Fruit fly (Drosophila melanogaster) whole organism, wandering third instar larva: ENCODE data around the gene Drice.
A peak's percentile ranks its signal among the peaks of the same experiment; 100 is the strongest.

ENCODE experiments used
- CG32264 ChIP-seq: fragments of 200-800 bp; sonication (Bioruptor generic); optimal IDR thresholded peaks from 2 replicates; lab custom pipeline; 2016; ENCODE audit warnings: missing biosample characterization, missing genetic modification characterization
- CrebA ChIP-seq: fragments of 200-800 bp; sonication (Bioruptor generic); optimal IDR thresholded peaks from 2 replicates; lab custom pipeline; 2016; ENCODE audit warnings: missing biosample characterization, mild to moderate bottlenecking, missing genetic modification characterization, borderline replicate concordance
- Dfd ChIP-seq: fragments of >200 bp; optimal IDR thresholded peaks from 2 replicates; lab custom pipeline; 2017; ENCODE audit warnings: missing biosample characterization, missing genetic modification characterization
- GATAd ChIP-seq: sonication (Bioruptor generic); optimal IDR thresholded peaks from 2 replicates; lab custom pipeline; 2016; ENCODE audit warnings: missing biosample characterization, missing genetic modification characterization
- HLH106 ChIP-seq: fragments of 200-800 bp; optimal IDR thresholded peaks from 3 replicates; lab custom pipeline; 2019; ENCODE audit warnings: missing biosample characterization, mild to moderate bottlenecking, missing genetic modification characterization, moderate library complexity
- Hnf4 ChIP-seq: fragments of 200-800 bp; sonication (Bioruptor generic); optimal IDR thresholded peaks from 2 replicates; lab custom pipeline; 2016; ENCODE audit warnings: missing biosample characterization, mild to moderate bottlenecking, missing genetic modification characterization
- Hr83 ChIP-seq: fragments of 200-300 bp; sonication (Bioruptor generic); optimal IDR thresholded peaks from 2 replicates; lab custom pipeline; 2016; ENCODE audit warnings: missing biosample characterization, mild to moderate bottlenecking, missing genetic modification characterization, moderate library complexity; ENCODE audit not compliant: poor library complexity, severe bottlenecking
- Jra ChIP-seq: sonication (Bioruptor generic); optimal IDR thresholded peaks from 2 replicates; lab custom pipeline; 2016; ENCODE audit warnings: missing biosample characterization, missing genetic modification characterization
- Mio ChIP-seq: sonication (Bioruptor generic); optimal IDR thresholded peaks from 2 replicates; lab custom pipeline; 2016; ENCODE audit warnings: missing biosample characterization, missing genetic modification characterization
- N ChIP-seq: fragments of >200 bp; optimal IDR thresholded peaks from 2 replicates; lab custom pipeline; 2018; ENCODE audit warnings: missing biosample characterization, missing external identifiers, missing genetic modification characterization
- OdsH ChIP-seq: fragments of 200-800 bp; sonication (Bioruptor generic); optimal IDR thresholded peaks from 2 replicates; lab custom pipeline; 2016; ENCODE audit warnings: missing biosample characterization, mild to moderate bottlenecking, missing genetic modification characterization
- Rel ChIP-seq, 2 experiments: fragments of 200-800 bp; sonication (Bioruptor generic) in 1 of 2; optimal IDR thresholded peaks; 2 replicates in 1 of 2; 3 replicates in 1 of 2; lab custom pipeline; 2016 to 2019; ENCODE audit warnings: mild to moderate bottlenecking in 2 of 2, missing biosample characterization in 2 of 2, missing genetic modification characterization in 2 of 2, moderate library complexity in 1 of 2
- Vsx2 ChIP-seq: fragments of 200-300, 225-300 bp; sonication (Bioruptor generic); optimal IDR thresholded peaks from 2 replicates; lab custom pipeline; 2018; ENCODE audit warnings: missing biosample characterization, missing genetic modification characterization; ENCODE audit not compliant: partially characterized antibody
- br ChIP-seq: fragments of 200-800 bp; sonication (Bioruptor generic); optimal IDR thresholded peaks from 2 replicates; lab custom pipeline; 2016; ENCODE audit warnings: missing biosample characterization, missing genetic modification characterization
- brk ChIP-seq: fragments of 200-800 bp; sonication (Bioruptor generic); optimal IDR thresholded peaks from 2 replicates; lab custom pipeline; 2016; ENCODE audit warnings: missing biosample characterization, mild to moderate bottlenecking, missing genetic modification characterization
- dsf ChIP-seq: sonication (Bioruptor generic); optimal IDR thresholded peaks from 2 replicates; lab custom pipeline; 2016; ENCODE audit warnings: missing biosample characterization, missing genetic modification characterization, borderline replicate concordance
- ey ChIP-seq: fragments of 200-800 bp; sonication (Bioruptor generic); optimal IDR thresholded peaks from 2 replicates; lab custom pipeline; 2016; ENCODE audit warnings: missing biosample characterization, missing genetic modification characterization
- foxo ChIP-seq, 2 experiments: fragments of 200-800 bp; sonication (Bioruptor generic); optimal IDR thresholded peaks; 2 replicates in 1 of 2; 3 replicates in 1 of 2; lab custom pipeline; 2016 to 2017; ENCODE audit warnings: missing biosample characterization in 2 of 2, missing genetic modification characterization in 2 of 2
- fru ChIP-seq: fragments of 200-800 bp; sonication (Bioruptor generic); optimal IDR thresholded peaks from 3 replicates; lab custom pipeline; 2016; ENCODE audit warnings: missing biosample characterization, mild to moderate bottlenecking, missing genetic modification characterization
- jim ChIP-seq: fragments of 175-275, 200-325 bp; sonication (Bioruptor generic); optimal IDR thresholded peaks from 2 replicates; lab custom pipeline; 2016; ENCODE audit warnings: missing biosample characterization, mild to moderate bottlenecking, missing genetic modification characterization
- lola ChIP-seq: fragments of >200 bp; optimal IDR thresholded peaks from 2 replicates; lab custom pipeline; 2017; ENCODE audit warnings: missing biosample characterization, missing genetic modification characterization
- pan ChIP-seq: fragments of >200 bp; optimal IDR thresholded peaks from 2 replicates; lab custom pipeline; 2017
- psq ChIP-seq: fragments of 200-800 bp; sonication (Bioruptor generic); optimal IDR thresholded peaks from 3 replicates; lab custom pipeline; 2017; ENCODE audit warnings: missing biosample characterization, mild to moderate bottlenecking, missing genetic modification characterization, moderate library complexity
- rgr ChIP-seq: fragments of 200-800 bp; sonication (Bioruptor generic); optimal IDR thresholded peaks from 3 replicates; lab custom pipeline; 2016; ENCODE audit warnings: missing biosample characterization, mild to moderate bottlenecking, missing genetic modification characterization
- sage ChIP-seq: fragments of 200-800 bp; sonication (Bioruptor generic); optimal IDR thresholded peaks from 2 replicates; lab custom pipeline; 2016; ENCODE audit warnings: missing biosample characterization, mild to moderate bottlenecking, missing genetic modification characterization
- tai ChIP-seq: sonication (Bioruptor generic); optimal IDR thresholded peaks from 2 replicates; lab custom pipeline; 2016; ENCODE audit warnings: missing biosample characterization, missing genetic modification characterization
- woc ChIP-seq: sonication (Bioruptor generic); optimal IDR thresholded peaks from 2 replicates; lab custom pipeline; 2016; ENCODE audit warnings: missing biosample characterization, mild to moderate bottlenecking, missing genetic modification characterization

Drice gene

DNA sequence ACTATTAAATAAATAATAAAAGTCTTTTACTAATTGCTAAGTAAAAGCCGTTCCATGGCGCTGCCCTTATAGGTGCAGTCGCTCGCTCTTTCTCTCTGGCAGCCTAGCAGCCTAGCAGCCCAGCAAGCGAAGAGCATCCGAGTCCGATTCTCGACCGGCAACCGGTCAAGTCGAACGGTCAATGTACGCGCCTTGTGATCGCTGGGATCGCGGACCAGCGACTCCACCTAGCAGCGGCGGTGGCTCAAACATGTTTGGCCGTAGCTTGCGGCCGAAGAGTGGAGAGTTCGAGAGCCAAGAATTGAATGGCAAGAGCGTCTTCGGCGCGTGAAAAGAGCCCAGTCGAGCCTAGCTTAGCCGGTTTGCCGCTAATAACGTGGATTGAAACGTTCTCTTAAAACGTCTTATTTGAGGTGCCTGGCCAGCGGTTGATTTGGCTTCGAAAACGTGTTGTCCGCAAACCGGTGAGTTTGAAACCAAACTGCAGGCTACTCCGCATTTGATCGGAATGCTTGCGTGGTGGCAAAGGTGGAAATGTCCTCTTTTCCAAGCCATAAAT lies 29.8 kb downstream of the Drice start:
- no peak for TF ChIP-seq rgr
- TF ChIP-seq Vsx2 (GFP tag; lab: Kevin White, UChicago) = peak; percentile 37
- no peak for TF ChIP-seq dsf (GFP tag; lab: Kevin White, UChicago)
- no peak for TF ChIP-seq N
- peak; percentile 14 for TF ChIP-seq Rel (GFP tag; optimal IDR thresholded peaks at IDR 0.05; lab: Kevin White, UChicago)
- no peak for TF ChIP-seq Rel (tag; optimal IDR thresholded peaks at IDR 0.05; lab: Kevin White, UChicago)

DNA sequence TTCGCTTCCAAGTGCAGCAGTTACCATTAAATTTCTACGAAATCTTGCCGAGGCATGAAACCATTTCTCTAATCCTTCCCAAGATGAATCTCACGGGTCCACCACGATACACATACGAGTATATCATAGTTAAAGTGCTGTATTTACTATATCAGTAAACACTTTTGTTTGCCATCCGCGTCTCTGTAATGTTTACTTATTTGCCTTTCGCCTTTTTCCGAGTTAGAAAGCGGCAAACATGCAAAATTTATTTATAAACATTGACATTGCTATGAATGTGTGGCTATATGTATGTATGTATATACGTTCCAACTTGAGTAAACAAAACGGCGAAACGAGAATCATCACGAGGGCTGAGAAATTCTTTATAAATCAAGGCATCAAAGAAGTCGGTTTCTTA lies 31.5 kb downstream of the Drice start:
- no peak for TF ChIP-seq fru (GFP tag; lab: Kevin White, UChicago)
- TF ChIP-seq Hr83 (GFP tag; lab: Kevin White, UChicago) = no peak
- TF ChIP-seq Rel (GFP tag; optimal IDR thresholded peaks at IDR 0.05; lab: Kevin White, UChicago) = no peak
- TF ChIP-seq Rel (tag; optimal IDR thresholded peaks at IDR 0.05; lab: Kevin White, UChicago) = no peak
- no peak for TF ChIP-seq tai
- no peak for TF ChIP-seq Mio (GFP tag; lab: Kevin White, UChicago)
- TF ChIP-seq sage (GFP tag; lab: Kevin White, UChicago) = no peak
- no peak for TF ChIP-seq lola (GFP tag; lab: Kevin White, UChicago)
- no peak for TF ChIP-seq jim (GFP tag; lab: Kevin White, UChicago)
- TF ChIP-seq rgr = no peak
- TF ChIP-seq CrebA (GFP tag; lab: Kevin White, UChicago) = no peak
- no peak for TF ChIP-seq psq (GFP tag; lab: Kevin White, UChicago)
- TF ChIP-seq HLH106 (tag; lab: Kevin White, UChicago) = no peak
- no peak for TF ChIP-seq woc (GFP tag; lab: Kevin White, UChicago)
- no peak for TF ChIP-seq GATAd (GFP tag; lab: Kevin White, UChicago)
- no peak for TF ChIP-seq pan

DNA sequence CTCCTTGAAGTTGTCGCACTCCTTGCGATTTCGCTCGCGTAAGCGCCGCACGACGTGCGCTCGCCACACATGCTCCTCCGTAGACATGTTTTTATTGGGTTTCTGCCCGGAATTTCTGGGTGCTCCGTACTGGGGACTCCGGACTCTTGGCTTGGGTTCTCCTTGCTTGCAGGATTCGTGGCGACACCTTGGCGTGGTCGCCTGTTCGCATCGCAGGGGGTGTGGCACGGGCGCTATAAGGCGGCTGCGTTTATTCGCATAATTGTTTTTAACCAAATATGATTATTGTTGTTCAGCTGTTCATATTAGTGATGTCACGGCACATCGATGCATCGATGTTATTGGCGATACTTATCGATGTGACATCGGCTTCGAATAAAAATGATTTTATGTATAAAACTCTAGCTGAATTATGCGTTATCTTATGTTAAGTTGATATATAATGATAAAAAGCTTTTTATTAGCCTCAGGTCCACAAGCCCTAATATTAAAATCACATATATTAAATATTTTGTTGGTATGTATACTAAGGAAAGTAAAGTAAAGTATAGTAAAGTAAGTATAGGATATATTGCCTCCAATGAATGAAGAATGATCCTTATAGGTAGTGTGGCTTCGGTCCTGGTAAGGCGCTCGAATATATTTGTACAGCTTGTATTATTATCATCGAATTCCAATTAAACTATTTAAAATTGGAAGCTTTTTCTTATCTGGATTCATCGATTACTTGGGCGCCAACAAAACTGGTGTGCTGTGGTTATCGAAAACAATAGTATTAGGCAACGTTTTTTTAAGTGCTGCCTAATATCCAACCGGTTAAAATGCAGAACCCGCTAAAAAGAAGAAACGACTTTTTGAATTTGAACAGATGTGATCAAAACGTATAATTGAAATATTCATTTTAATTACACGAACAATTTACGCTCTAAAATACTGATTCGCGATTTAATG lies 35.6 kb downstream of the Drice start, which contains the start of gene Atg16:
Gene Atg16, minus strand, starts transcription at position 343 of the 951 bp plus-strand sequence.
- TF ChIP-seq Hr83 (GFP tag; lab: Kevin White, UChicago) (peak; percentile 59), Hnf4 (GFP tag; lab: Kevin White, UChicago) (peak; percentile 59), br (peak; percentile 1), fru (GFP tag; lab: Kevin White, UChicago) (peak; percentile 25), rgr (peak; percentile 11), Mio (GFP tag; lab: Kevin White, UChicago) (no peak), HLH106 (tag; lab: Kevin White, UChicago) (no peak), dsf (GFP tag; lab: Kevin White, UChicago) (no peak), tai (peak; percentile 42), jim (GFP tag; lab: Kevin White, UChicago) (no peak), woc (GFP tag; lab: Kevin White, UChicago) (peak; percentile 30), lola (GFP tag; lab: Kevin White, UChicago) (no peak), brk (GFP tag; lab: Kevin White, UChicago) (peak; percentile 17), Jra (GFP tag; lab: Kevin White, UChicago) (peak; percentile 25), foxo (GFP tag; optimal IDR thresholded peaks at IDR 0.05; lab: Kevin White, UChicago) (no peak), Dfd (GFP tag; lab: Kevin White, UChicago) (no peak), CG32264 (no peak), Vsx2 (GFP tag; lab: Kevin White, UChicago) (no peak), ey (GFP tag; lab: Kevin White, UChicago) (peak; percentile 2), psq (GFP tag; lab: Kevin White, UChicago) (peak; percentile 7)
- TF ChIP-seq, all 38 proteins: peak for 11

DNA sequence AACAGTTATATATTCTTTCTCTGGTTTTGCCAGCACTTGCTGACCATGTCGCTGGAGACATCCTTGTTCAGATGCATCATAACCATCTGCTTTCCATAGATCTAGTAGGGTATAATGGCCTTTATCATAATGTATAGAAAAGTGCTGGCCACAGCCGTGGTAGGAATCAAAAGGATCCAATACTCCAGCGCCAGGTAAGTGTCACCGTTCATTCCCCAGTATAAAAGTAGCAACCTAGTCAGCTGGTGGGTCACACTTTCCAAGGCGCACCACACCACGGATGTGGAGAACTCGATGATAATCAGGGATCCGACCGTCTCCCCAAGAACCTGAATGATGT lies 36.2 kb downstream of the Drice start, which contains the start of gene Prtl99C:
Gene Prtl99C, plus strand, starts transcription at position 241 of the 340 bp plus-strand sequence.
- no peak for TF ChIP-seq GATAd (GFP tag; lab: Kevin White, UChicago)
- TF ChIP-seq tai = no peak
- TF ChIP-seq N = no peak
- TF ChIP-seq fru (GFP tag; lab: Kevin White, UChicago) = no peak
- TF ChIP-seq woc (GFP tag; lab: Kevin White, UChicago) = no peak
- no peak for TF ChIP-seq dsf (GFP tag; lab: Kevin White, UChicago)

DNA sequence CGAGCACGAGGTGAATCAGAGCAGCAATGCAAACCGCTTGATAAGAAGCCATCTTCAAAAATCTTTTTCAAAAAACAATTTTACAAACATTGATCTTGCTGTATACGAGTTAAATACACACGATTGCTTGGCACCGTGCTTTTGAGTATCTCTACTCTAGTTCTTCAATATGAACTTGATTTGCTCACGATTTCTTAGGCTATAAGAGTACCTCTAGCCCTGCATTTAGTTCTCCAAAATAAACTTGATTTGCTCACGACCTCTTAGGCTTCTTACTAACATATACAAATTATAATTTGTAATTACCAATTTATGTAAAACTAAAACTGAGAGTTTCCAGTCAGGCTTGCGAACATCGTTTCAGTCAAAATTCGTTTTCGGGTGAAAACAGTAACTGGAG lies 36.7 kb downstream of the Drice start, which contains the start of gene CG42592:
Gene CG42592, minus strand, starts transcription at position 101 of the 400 bp plus-strand sequence.
- no peak for TF ChIP-seq br
- TF ChIP-seq jim (GFP tag; lab: Kevin White, UChicago) = no peak
- no peak for TF ChIP-seq fru (GFP tag; lab: Kevin White, UChicago)
- no peak for TF ChIP-seq OdsH (GFP tag; lab: Kevin White, UChicago)
- no peak for TF ChIP-seq CG32264
